Fruit fly (Drosophila melanogaster) whole organism, embryonic: Measurements from ENCODE around the gene GramD1B.
A peak's percentile ranks its signal among the peaks of the same experiment; 100 is the strongest.

Experiments used
- Awh ChIP-seq: fragments of 200-800 bp; sonication (Bioruptor generic); IDR thresholded peaks from 2 replicates; pipeline ENCODE4, ENCODE4 v1.3.6; 2022; ENCODE audit warnings: missing biosample characterization, missing genetic modification characterization
- CG13296 ChIP-seq: fragments of 200-800 bp; sonication (Bioruptor generic); optimal IDR thresholded peaks from 3 replicates; lab custom pipeline; 2018; ENCODE audit warnings: missing biosample characterization, mild to moderate bottlenecking, missing genetic modification characterization
- CG15479 ChIP-seq: fragments of 200-800 bp; sonication (Bioruptor generic); optimal IDR thresholded peaks from 3 replicates; lab custom pipeline; 2019; ENCODE audit warnings: missing biosample characterization, mild to moderate bottlenecking, missing genetic modification characterization, moderate library complexity
- CG1603 ChIP-seq: fragments of 200-800 bp; sonication (Bioruptor generic); optimal IDR thresholded peaks from 2 replicates; lab custom pipeline; 2019; ENCODE audit warnings: missing biosample characterization, mild to moderate bottlenecking, missing genetic modification characterization, moderate library complexity
- CG17568 ChIP-seq: fragments of 200-800 bp; sonication (Bioruptor generic); optimal IDR thresholded peaks from 2 replicates; lab custom pipeline; 2018; ENCODE audit warnings: missing biosample characterization, mild to moderate bottlenecking, missing genetic modification characterization, moderate library complexity
- CG17912 ChIP-seq: fragments of 200-800 bp; sonication (Bioruptor generic); optimal IDR thresholded peaks from 2 replicates; lab custom pipeline; 2018; ENCODE audit warnings: missing biosample characterization, mild to moderate bottlenecking, missing genetic modification characterization
- CG2116 ChIP-seq: fragments of 200-800 bp; sonication (Bioruptor generic); optimal IDR thresholded peaks from 3 replicates; lab custom pipeline; 2018; ENCODE audit warnings: missing biosample characterization, mild to moderate bottlenecking, missing genetic modification characterization
- CG2199 ChIP-seq: fragments of 200-800 bp; sonication (Bioruptor generic); IDR thresholded peaks from 3 replicates; pipeline ENCODE4 v1.3.6; 2022; ENCODE audit warnings: missing biosample characterization, missing genetic modification characterization
- CG2678 ChIP-seq: fragments of 200-800 bp; sonication (Bioruptor generic); optimal IDR thresholded peaks from 3 replicates; lab custom pipeline; 2019; ENCODE audit warnings: missing biosample characterization, mild to moderate bottlenecking, missing genetic modification characterization, moderate library complexity
- CG31441 ChIP-seq: fragments of 200-800 bp; sonication (Bioruptor generic); IDR thresholded peaks from 2 replicates; pipeline ENCODE4 v1.3.6; 2022; ENCODE audit warnings: missing biosample characterization, missing genetic modification characterization
- CG43689 ChIP-seq: fragments of 200-800 bp; sonication (Bioruptor generic); IDR thresholded peaks from 2 replicates; pipeline ENCODE4 v1.3.6; 2022; ENCODE audit warnings: missing biosample characterization, missing genetic modification characterization
- CG4617 ChIP-seq: fragments of 200-800 bp; sonication (Bioruptor generic); optimal IDR thresholded peaks from 3 replicates; lab custom pipeline; 2016; ENCODE audit warnings: missing biosample characterization, missing genetic modification characterization, borderline replicate concordance
- CG7372 ChIP-seq: fragments of 200-800 bp; sonication (Bioruptor generic); IDR thresholded peaks from 2 replicates; pipeline ENCODE4 v1.3.6; 2022; ENCODE audit warnings: missing biosample characterization, missing genetic modification characterization
- CG7839 ChIP-seq: fragments of 200-800 bp; sonication (Bioruptor generic); optimal IDR thresholded peaks from 3 replicates; lab custom pipeline; 2018; ENCODE audit warnings: missing biosample characterization, mild to moderate bottlenecking, missing genetic modification characterization, moderate library complexity
- CG8359 ChIP-seq: fragments of 200-800 bp; sonication (Bioruptor generic); optimal IDR thresholded peaks from 2 replicates; lab custom pipeline; 2017; ENCODE audit warnings: missing biosample characterization, mild to moderate bottlenecking, missing genetic modification characterization, borderline replicate concordance
- CG8944 ChIP-seq: fragments of 200-800 bp; sonication (Bioruptor generic); optimal IDR thresholded peaks from 3 replicates; lab custom pipeline; 2016; ENCODE audit warnings: missing biosample characterization, missing genetic modification characterization
- D19A ChIP-seq: fragments of 200-800 bp; optimal IDR thresholded peaks from 3 replicates; lab custom pipeline; 2019; ENCODE audit warnings: missing biosample characterization, mild to moderate bottlenecking, missing genetic modification characterization, moderate library complexity
- Dp ChIP-seq: fragments of 200-800 bp; sonication (Bioruptor generic); optimal IDR thresholded peaks from 2 replicates; lab custom pipeline; 2018; ENCODE audit warnings: missing biosample characterization, mild to moderate bottlenecking, missing genetic modification characterization, moderate library complexity
- Fer3 ChIP-seq: fragments of 200-800 bp; sonication (Bioruptor generic); optimal IDR thresholded peaks from 2 replicates; lab custom pipeline; 2018; ENCODE audit warnings: missing biosample characterization, mild to moderate bottlenecking, missing genetic modification characterization, moderate library complexity
- HLH4C ChIP-seq: fragments of 200-800 bp; sonication (Bioruptor generic); IDR thresholded peaks from 3 replicates; pipeline ENCODE4 v1.3.6; 2022; ENCODE audit warnings: missing biosample characterization, missing genetic modification characterization; ENCODE audit not compliant: partially characterized antibody
- HLHmδ ChIP-seq: fragments of 200-800 bp; sonication (Bioruptor generic); optimal IDR thresholded peaks from 2 replicates; lab custom pipeline; 2018; ENCODE audit warnings: missing biosample characterization, mild to moderate bottlenecking, missing genetic modification characterization, moderate library complexity
- HmgZ ChIP-seq: fragments of 200-800 bp; sonication (Bioruptor generic); optimal IDR thresholded peaks from 2 replicates; lab custom pipeline; 2018; ENCODE audit warnings: missing biosample characterization, mild to moderate bottlenecking, missing genetic modification characterization
- Hr51 ChIP-seq, 2 experiments: fragments of 200-800 bp; sonication (Bioruptor generic); optimal IDR thresholded peaks; 2 replicates in 1 of 2; 3 replicates in 1 of 2; lab custom pipeline; 2016 to 2018; ENCODE audit warnings: missing biosample characterization in 2 of 2, missing genetic modification characterization in 2 of 2, mild to moderate bottlenecking in 1 of 2, moderate library complexity in 1 of 2
- Lpt ChIP-seq: fragments of >200 bp; optimal IDR thresholded peaks from 2 replicates; lab custom pipeline; 2018; ENCODE audit warnings: missing biosample characterization, missing genetic modification characterization
- Rx ChIP-seq: fragments of 200-800 bp; sonication (Bioruptor generic); IDR thresholded peaks from 2 replicates; pipeline ENCODE4 v1.3.6; 2022; ENCODE audit warnings: missing biosample characterization, missing genetic modification characterization
- Sox102F ChIP-seq: fragments of 200-800 bp; sonication (Bioruptor generic); optimal IDR thresholded peaks from 2 replicates; lab custom pipeline; 2018; ENCODE audit warnings: missing biosample characterization, mild to moderate bottlenecking, missing genetic modification characterization, moderate library complexity
- abd-A ChIP-seq: fragments of 200-800 bp; sonication (Bioruptor generic); optimal IDR thresholded peaks from 3 replicates; lab custom pipeline; 2019; ENCODE audit warnings: missing biosample characterization, mild to moderate bottlenecking, missing genetic modification characterization, moderate library complexity
- amos ChIP-seq: fragments of 200-800 bp; sonication (Bioruptor generic); IDR thresholded peaks from 2 replicates; pipeline ENCODE4 v1.3.6; 2022; ENCODE audit warnings: missing biosample characterization, missing genetic modification characterization; ENCODE audit not compliant: partially characterized antibody
- bab2 ChIP-seq: fragments of 200-800 bp; sonication (Bioruptor generic); optimal IDR thresholded peaks from 2 replicates; lab custom pipeline; 2016; ENCODE audit warnings: missing biosample characterization, missing genetic modification characterization
- btn ChIP-seq: fragments of 200-800 bp; sonication (Bioruptor generic); optimal IDR thresholded peaks from 2 replicates; lab custom pipeline; 2016; ENCODE audit warnings: missing biosample characterization, missing genetic modification characterization
- da ChIP-seq: fragments of 200-800 bp; sonication (Bioruptor generic); optimal IDR thresholded peaks from 2 replicates; lab custom pipeline; 2016; ENCODE audit warnings: missing biosample characterization, missing genetic modification characterization
- disco-r ChIP-seq: fragments of 200-800 bp; sonication (Bioruptor generic); optimal IDR thresholded peaks from 2 replicates; lab custom pipeline; 2016; ENCODE audit warnings: missing biosample characterization, missing genetic modification characterization
- ems ChIP-seq: fragments of 200-800 bp; sonication (Bioruptor generic); optimal IDR thresholded peaks from 3 replicates; lab custom pipeline; 2016; ENCODE audit warnings: missing biosample characterization, missing genetic modification characterization
- gcm2 ChIP-seq: fragments of 200-800 bp; sonication (Bioruptor generic); optimal IDR thresholded peaks from 2 replicates; lab custom pipeline; 2016; ENCODE audit warnings: missing biosample characterization, missing genetic modification characterization
- hbn ChIP-seq: fragments of 200-800 bp; sonication (Bioruptor generic); IDR thresholded peaks from 2 replicates; pipeline ENCODE4 v1.3.6; 2022; ENCODE audit warnings: missing biosample characterization, missing genetic modification characterization; ENCODE audit not compliant: partially characterized antibody
- jigr1 ChIP-seq: fragments of 200-800 bp; sonication (Bioruptor generic); IDR thresholded peaks from 3 replicates; pipeline ENCODE4 v1.3.6; 2022; ENCODE audit warnings: missing biosample characterization, missing genetic modification characterization
- otp ChIP-seq: fragments of 200-800 bp; sonication (Bioruptor generic); IDR thresholded peaks from 3 replicates; pipeline ENCODE4, ENCODE4 v1.3.6; 2022; ENCODE audit warnings: missing biosample characterization, missing genetic modification characterization
- pb ChIP-seq: fragments of 200-800 bp; sonication (Bioruptor generic); optimal IDR thresholded peaks from 3 replicates; lab custom pipeline; 2016; ENCODE audit warnings: missing biosample characterization, missing genetic modification characterization
- psq ChIP-seq: fragments of 200-800 bp; sonication (Bioruptor generic); optimal IDR thresholded peaks from 2 replicates; lab custom pipeline; 2017; ENCODE audit warnings: missing biosample characterization, missing genetic modification characterization
- sc ChIP-seq, 3 experiments: fragments of >200 bp in 2 of 3; fragments of 200-800 bp in 1 of 3; sonication (Bioruptor generic) in 1 of 3; optimal IDR thresholded peaks; 2 replicates in 2 of 3; 3 replicates in 1 of 3; lab custom pipeline; 2017; ENCODE audit warnings: mild to moderate bottlenecking in 1 of 3, missing biosample characterization in 1 of 3, missing genetic modification characterization in 1 of 3, missing genetic modification reagents in 1 of 3
- slou ChIP-seq: fragments of 200-800 bp; sonication (Bioruptor generic); optimal IDR thresholded peaks from 3 replicates; lab custom pipeline; 2016; ENCODE audit warnings: missing biosample characterization, missing genetic modification characterization
- so ChIP-seq: fragments of 200-800 bp; sonication (Bioruptor generic); IDR thresholded peaks from 3 replicates; pipeline ENCODE4 v1.3.6; 2022; ENCODE audit warnings: missing biosample characterization, missing genetic modification characterization
- ssp ChIP-seq: fragments of 200-800 bp; sonication (Bioruptor generic); IDR thresholded peaks from 2 replicates; pipeline ENCODE4 v1.3.6; 2022; ENCODE audit warnings: missing biosample characterization, missing genetic modification characterization
- tap ChIP-seq: fragments of 200-800 bp; optimal IDR thresholded peaks from 3 replicates; lab custom pipeline; 2019; ENCODE audit warnings: missing biosample characterization, mild to moderate bottlenecking, missing genetic modification characterization, moderate library complexity
- tin ChIP-seq: fragments of 200-800 bp; sonication (Bioruptor generic); optimal IDR thresholded peaks from 3 replicates; lab custom pipeline; 2016; ENCODE audit warnings: missing biosample characterization, missing genetic modification characterization
- toy ChIP-seq: fragments of 200-800 bp; sonication (Bioruptor generic); IDR thresholded peaks from 2 replicates; pipeline ENCODE4 v1.3.6; 2022; ENCODE audit warnings: missing biosample characterization, missing genetic modification characterization
- z ChIP-seq: fragments of 200-800 bp; sonication (Bioruptor generic); IDR thresholded peaks from 3 replicates; pipeline ENCODE4 v1.3.6; 2022; ENCODE audit warnings: missing biosample characterization, missing genetic modification characterization
- zen ChIP-seq: fragments of 200-800 bp; sonication (Bioruptor generic); optimal IDR thresholded peaks from 3 replicates; lab custom pipeline; 2018; ENCODE audit warnings: missing biosample characterization, mild to moderate bottlenecking, missing genetic modification characterization, moderate library complexity

The GramD1B gene

DNA sequence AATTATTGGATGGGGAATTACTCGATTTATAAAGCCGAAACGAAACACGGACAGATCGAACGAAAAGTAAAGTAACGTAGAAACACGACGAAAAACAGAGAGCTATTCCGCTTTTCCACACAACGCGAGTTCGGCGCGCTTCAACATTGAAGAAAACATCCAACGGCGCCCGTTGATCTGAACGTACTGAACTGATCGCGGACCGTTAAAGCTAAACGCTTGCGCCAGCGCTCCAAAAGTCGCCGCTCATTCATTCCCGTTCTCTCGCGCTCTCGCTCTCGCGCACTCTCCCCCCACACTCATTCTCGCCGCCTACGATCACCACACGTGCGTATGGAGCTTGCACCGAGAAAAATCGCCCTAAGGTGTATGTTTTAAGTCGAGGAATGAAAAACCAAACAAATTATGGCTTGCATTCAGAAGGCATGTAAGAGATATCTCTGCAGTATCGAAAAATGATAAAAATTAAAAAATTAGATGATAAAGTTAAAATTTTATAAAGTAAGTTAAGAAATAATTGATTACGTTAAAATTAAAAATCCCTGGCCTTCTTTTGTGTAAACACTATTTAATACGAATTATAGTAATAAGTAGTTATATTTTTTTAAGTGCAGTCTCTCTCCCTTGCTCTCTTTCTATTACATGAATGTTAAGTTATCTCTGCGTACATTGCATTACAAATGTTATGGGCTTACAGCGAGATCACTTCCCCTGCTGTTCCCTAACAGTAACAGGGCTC, 18.4 kb downstream of the GramD1B start, which contains the start of gene E23 (continued):
- TF ChIP-seq tin (GFP tag; lab: Kevin White, UChicago) = peak; percentile 99
- peak; percentile 94 for TF ChIP-seq otp (GFP tag; lab: Robert Waterston, UW)
- TF ChIP-seq CG7839 (tag; lab: Kevin White, UChicago) = peak; percentile 99
- TF ChIP-seq CG2678 (tag; lab: Kevin White, UChicago) = peak; percentile 99
- peak; percentile 98 for TF ChIP-seq CG13296 (GFP tag; lab: Kevin White, UChicago)
- no peak for TF ChIP-seq Lpt (GFP tag; lab: Kevin White, UChicago)
- peak; percentile 96 for TF ChIP-seq CG43689
- TF ChIP-seq z (GFP tag; lab: Robert Waterston, UW) = peak; percentile 71; the same call in 2 of the 3 replicates
- peak; percentile 99 for TF ChIP-seq CG31441 (GFP tag; lab: Robert Waterston, UW)
- peak; percentile 93 for TF ChIP-seq bab2
- TF ChIP-seq CG8944 = peak; percentile 93
- peak; percentile 97 for TF ChIP-seq Rx (GFP tag; lab: Robert Waterston, UW)
- peak; percentile 97 for TF ChIP-seq tap (tag; lab: Kevin White, UChicago)
- TF ChIP-seq CG4617 (GFP tag; lab: Kevin White, UChicago) = peak; percentile 95
- peak; percentile 95 for TF ChIP-seq ems (GFP tag; lab: Kevin White, UChicago)
- peak; percentile 94 for TF ChIP-seq toy (GFP tag; lab: Robert Waterston, UW)
- peak; percentile 93 for TF ChIP-seq da (GFP tag; lab: Kevin White, UChicago)
- TF ChIP-seq CG2199 (GFP tag; lab: Robert Waterston, UW) = peak; percentile 93; the same call in 2 of the 3 replicates
- TF ChIP-seq CG8359 = peak; percentile 93
- TF ChIP-seq CG1603 = peak; percentile 88
- TF ChIP-seq ssp (GFP tag; lab: Robert Waterston, UW) = peak; percentile 93
- TF ChIP-seq slou (GFP tag; lab: Kevin White, UChicago) = peak; percentile 96
- TF ChIP-seq D19A (tag; lab: Kevin White, UChicago) = peak; percentile 98
- peak; percentile 97 for TF ChIP-seq CG17912 (GFP tag; lab: Kevin White, UChicago)
- peak; percentile 97 for TF ChIP-seq Fer3 (tag; lab: Kevin White, UChicago)
- TF ChIP-seq HLHmδ (GFP tag; lab: Kevin White, UChicago) = peak; percentile 7
- no peak for TF ChIP-seq sc (optimal IDR thresholded peaks at IDR 0.05; lab: Kevin White, UChicago)
- TF ChIP-seq sc (GFP tag; optimal IDR thresholded peaks at IDR 0.05; lab: Kevin White, UChicago) = peak; percentile 99
- peak; percentile 93 for TF ChIP-seq gcm2 (GFP tag; lab: Kevin White, UChicago)
- no peak for TF ChIP-seq CG15479 (GFP tag; lab: Kevin White, UChicago)
- TF ChIP-seq CG17568 (GFP tag; lab: Kevin White, UChicago) = peak; percentile 98
- peak; percentile 98 for TF ChIP-seq so (GFP tag; lab: Robert Waterston, UW)
- TF ChIP-seq jigr1 (GFP tag; lab: Robert Waterston, UW) = peak; percentile 95
- peak; percentile 96 for TF ChIP-seq zen (tag; lab: Kevin White, UChicago)
- no peak for TF ChIP-seq hbn (GFP tag; lab: Robert Waterston, UW)
- peak; percentile 77 for TF ChIP-seq btn (GFP tag; lab: Kevin White, UChicago)
- peak; percentile 84 for TF ChIP-seq pb (GFP tag; lab: Kevin White, UChicago)
- peak; percentile 90 for TF ChIP-seq disco-r (GFP tag; lab: Kevin White, UChicago)
- TF ChIP-seq HLH4C = no peak
- TF ChIP-seq amos (GFP tag; lab: Robert Waterston, UW) = peak; percentile 58; the same call in 1 of the 2 replicates
- TF ChIP-seq psq (GFP tag; lab: Kevin White, UChicago) = peak; percentile 94
- peak; percentile 93 for TF ChIP-seq CG2116 (GFP tag; lab: Kevin White, UChicago)
- peak; percentile 96 to 100 for TF ChIP-seq Hr51 (GFP tag; optimal IDR thresholded peaks at IDR 0.05; lab: Kevin White, UChicago)
- peak; percentile 97 for TF ChIP-seq Awh (GFP tag; lab: Robert Waterston, UW)
- peak; percentile 98 for TF ChIP-seq HmgZ (tag; lab: Kevin White, UChicago)
- TF ChIP-seq CG7372 = peak; percentile 98
- TF ChIP-seq Sox102F (GFP tag; lab: Kevin White, UChicago) = peak; percentile 99
- peak; percentile 31 for TF ChIP-seq Dp (GFP tag; lab: Kevin White, UChicago)
- TF ChIP-seq abd-A (tag; lab: Kevin White, UChicago) = peak; percentile 87
